Fruit fly (Drosophila melanogaster): ENCODE data around the gene CG12983.

The CG12983 gene

dm6 chr3L:21010846-21011607 is 44.5 kb upstream of the CG12983 start (continued):
- TF ChIP-seq grau (tag; optimal IDR thresholded peaks at IDR 0.05) = peak; percentile 57
- no peak for TF ChIP-seq CG8359 (GFP tag; optimal IDR thresholded peaks at IDR 0.05; ENCODE audit: borderline replicate concordance)
- TF ChIP-seq CG17186 (GFP tag; optimal IDR thresholded peaks at IDR 0.05) = no peak
- no peak for TF ChIP-seq CG10462 (GFP tag; optimal IDR thresholded peaks at IDR 0.05)
- TF ChIP-seq Usf (GFP tag; optimal IDR thresholded peaks at IDR 0.05) = no peak
- TF ChIP-seq Bteb2 (GFP tag; optimal IDR thresholded peaks at IDR 0.05) = peak; percentile 12
- no peak for TF ChIP-seq CG10366 (GFP tag; IDR thresholded peaks at IDR 0.05)
- TF ChIP-seq CG14014 (GFP tag; IDR thresholded peaks at IDR 0.05) = 0 out of 2 replicates have a peak, but pooled peaks have one; percentile 10
- TF ChIP-seq dpn (GFP tag; optimal IDR thresholded peaks at IDR 0.05) = peak in 1 of 2 experiments; percentile 5
- TF ChIP-seq sc (optimal IDR thresholded peaks at IDR 0.05) = no peak
- TF ChIP-seq sc (GFP tag; optimal IDR thresholded peaks at IDR 0.05) = no peak
- no peak for TF ChIP-seq dimm (GFP tag; IDR thresholded peaks at IDR 0.05)
- TF ChIP-seq gcm2 (GFP tag; optimal IDR thresholded peaks at IDR 0.05) = no peak
- TF ChIP-seq CG13624 (GFP tag; optimal IDR thresholded peaks at IDR 0.05) = no peak
- no peak for TF ChIP-seq CG11085 (GFP tag; IDR thresholded peaks at IDR 0.05)
- no peak for TF ChIP-seq Rx (GFP tag; IDR thresholded peaks at IDR 0.05)
- no peak for TF ChIP-seq CG14050 (GFP tag; IDR thresholded peaks at IDR 0.05)
- 0 out of 2 replicates have a peak, but pooled peaks have one; percentile 12 for TF ChIP-seq Rfx (GFP tag; IDR thresholded peaks at IDR 0.05)
- peak; percentile 57 for TF ChIP-seq sug (tag; optimal IDR thresholded peaks at IDR 0.05)
- no peak for TF ChIP-seq hkb (optimal IDR thresholded peaks at IDR 0.05)
- 0 out of 2 replicates have a peak, but pooled peaks have one; percentile 20 for TF ChIP-seq hkb (GFP tag; IDR thresholded peaks at IDR 0.05)
- no peak for TF ChIP-seq pfk (GFP tag; optimal IDR thresholded peaks at IDR 0.05)
- TF ChIP-seq ro (GFP tag; IDR thresholded peaks at IDR 0.05) = no peak
- no peak for TF ChIP-seq eve (GFP tag; optimal IDR thresholded peaks at IDR 0.05)
- no peak for TF ChIP-seq NC2β (GFP tag; optimal IDR thresholded peaks at IDR 0.05)
- no peak for TF ChIP-seq bowl (GFP tag; IDR thresholded peaks at IDR 0.05)
- TF ChIP-seq Hmr (GFP tag; optimal IDR thresholded peaks at IDR 0.05) = no peak
- no peak; the same call in 1 of the 2 replicates for TF ChIP-seq Adf1 (GFP tag; IDR thresholded peaks at IDR 0.05)
- TF ChIP-seq Sin3A (optimal IDR thresholded peaks at IDR 0.05) = no peak
- TF ChIP-seq Ssrp (tag; optimal IDR thresholded peaks at IDR 0.05) = peak; percentile 29
- 0 out of 2 replicates have a peak, but pooled peaks have one; percentile 26 for TF ChIP-seq Ptx1 (GFP tag; IDR thresholded peaks at IDR 0.05)
- no peak for TF ChIP-seq CG8944 (GFP tag; optimal IDR thresholded peaks at IDR 0.05)
- no peak for TF ChIP-seq CG11398 (GFP tag; optimal IDR thresholded peaks at IDR 0.05)
- no peak for TF ChIP-seq HLHmδ (GFP tag; optimal IDR thresholded peaks at IDR 0.05)
- peak; percentile 49 for TF ChIP-seq bcd (GFP tag; optimal IDR thresholded peaks at IDR 0.05)
- TF ChIP-seq odd (GFP tag; optimal IDR thresholded peaks at IDR 0.05) = no peak
- TF ChIP-seq CG9437 (GFP tag; optimal IDR thresholded peaks at IDR 0.05) = no peak
- peak; percentile 69; the same call in 1 of the 2 replicates for TF ChIP-seq crol (GFP tag; IDR thresholded peaks at IDR 0.05)
- peak; percentile 53 for TF ChIP-seq CG11504 (tag; optimal IDR thresholded peaks at IDR 0.05)
- no peak for TF ChIP-seq CG33557 (GFP tag; optimal IDR thresholded peaks at IDR 0.05)
- peak; percentile 7 for TF ChIP-seq HLH54F (GFP tag; optimal IDR thresholded peaks at IDR 0.05)
- TF ChIP-seq CG10321 (GFP tag; IDR thresholded peaks at IDR 0.05) = no peak; the same call in 1 of the 2 replicates
- TF ChIP-seq dan (GFP tag; IDR thresholded peaks at IDR 0.05) = no peak
- TF ChIP-seq bsh (GFP tag; optimal IDR thresholded peaks at IDR 0.05) = no peak
- peak; percentile 55 for TF ChIP-seq cg (GFP tag; optimal IDR thresholded peaks at IDR 0.05)
- TF ChIP-seq btn (GFP tag; optimal IDR thresholded peaks at IDR 0.05) = no peak
- peak; percentile 18 for TF ChIP-seq Asciz (GFP tag; optimal IDR thresholded peaks at IDR 0.05)
- peak; percentile 54 for TF ChIP-seq CoRest (tag; optimal IDR thresholded peaks at IDR 0.05)
- peak; percentile 88 for TF ChIP-seq CG1832 (GFP tag; optimal IDR thresholded peaks at IDR 0.05)
- no peak for TF ChIP-seq CG2116 (GFP tag; optimal IDR thresholded peaks at IDR 0.05)
- no peak for TF ChIP-seq CkIIα-i1 (GFP tag; IDR thresholded peaks at IDR 0.05)
